Fruit fly (Drosophila melanogaster) S2 (cell line): ENCODE results near the gene CG12375.

Experiments
- CG8478 ChIP-seq: fragments of >200 bp; optimal IDR thresholded peaks from 2 replicates; lab custom pipeline; 2018
- CTCF ChIP-seq, 2 experiments: fragments of >200 bp; optimal IDR thresholded peaks; 2 replicates each; lab custom pipeline; 2018

DNA sequence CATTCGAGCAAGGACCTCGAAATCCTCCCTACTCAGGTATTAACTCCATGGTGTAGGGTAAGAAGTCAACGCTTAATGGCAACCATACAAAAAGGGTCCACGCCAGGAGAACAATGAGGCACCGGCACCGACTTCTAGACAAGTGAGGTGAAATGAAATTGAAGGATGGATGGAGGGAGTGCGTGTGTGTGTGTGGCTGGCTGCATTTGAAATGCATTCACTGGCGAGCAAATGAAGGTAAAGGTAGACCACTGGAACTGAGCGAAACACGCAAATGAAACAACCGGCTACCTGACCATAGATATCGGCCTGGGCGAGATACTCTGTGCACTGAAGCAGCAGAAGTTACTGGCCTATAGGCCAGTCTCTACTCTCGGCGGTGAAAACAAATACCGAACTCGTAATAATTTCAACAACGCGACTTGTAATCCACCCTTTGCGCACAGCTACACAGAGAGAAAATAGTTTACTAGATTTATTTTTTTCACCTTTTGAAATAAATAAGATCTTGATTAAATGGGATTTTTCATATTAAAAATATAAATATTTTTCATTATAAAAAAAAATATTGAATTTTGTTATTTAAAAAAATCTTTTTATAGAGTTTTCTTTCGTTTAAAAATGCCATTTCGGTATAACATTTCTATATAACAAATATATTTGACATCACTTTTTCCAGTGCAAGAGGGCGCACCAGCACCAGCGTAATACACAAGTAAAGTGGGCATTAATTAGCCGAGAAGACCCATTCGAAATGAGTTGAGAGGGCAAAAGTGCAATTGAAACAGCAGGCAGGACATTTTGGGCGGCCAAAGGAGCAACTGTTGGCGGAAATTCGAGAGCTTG lies 44.8 kb downstream of the CG12375 start:
- TF ChIP-seq CG8478 (lab: Kevin White, UChicago) (no peak), CTCF (optimal IDR thresholded peaks at IDR 0.05; lab: Kevin White, UChicago) (no peak)
